Fruit fly (Drosophila melanogaster) whole organism, embryonic: ENCODE results near the gene CG32483.

Source experiments
- CG10321 ChIP-seq: fragments of 200-800 bp; sonication (Bioruptor generic); IDR thresholded peaks from 2 replicates; pipeline ENCODE4 v1.3.6; 2022; ENCODE audit warnings: missing biosample characterization, missing genetic modification characterization
- CG10979 ChIP-seq: fragments of 200-800 bp; sonication (Bioruptor generic); optimal IDR thresholded peaks from 2 replicates; lab custom pipeline; 2018; ENCODE audit warnings: missing biosample characterization, mild to moderate bottlenecking, missing genetic modification characterization, moderate library complexity
- CG11504 ChIP-seq: fragments of 200-800 bp; sonication (Bioruptor generic); optimal IDR thresholded peaks from 3 replicates; lab custom pipeline; 2019; ENCODE audit warnings: missing biosample characterization, mild to moderate bottlenecking, missing genetic modification characterization, moderate library complexity
- CG12219 ChIP-seq: fragments of 200-800 bp; sonication (Bioruptor generic); optimal IDR thresholded peaks from 3 replicates; lab custom pipeline; 2018; ENCODE audit warnings: missing biosample characterization, mild to moderate bottlenecking, missing genetic modification characterization
- CG12236 ChIP-seq: fragments of 200-800 bp; sonication (Bioruptor generic); optimal IDR thresholded peaks from 2 replicates; lab custom pipeline; 2016; ENCODE audit warnings: missing biosample characterization, missing genetic modification characterization
- CG12299 ChIP-seq: fragments of 200-800 bp; sonication (Bioruptor generic); optimal IDR thresholded peaks from 2 replicates; lab custom pipeline; 2018; ENCODE audit warnings: missing biosample characterization, mild to moderate bottlenecking, missing genetic modification characterization
- CG15269 ChIP-seq: fragments of 200-800 bp; sonication (Bioruptor generic); optimal IDR thresholded peaks from 2 replicates; lab custom pipeline; 2018; ENCODE audit warnings: missing biosample characterization, mild to moderate bottlenecking, missing genetic modification characterization, moderate library complexity
- CG17385 ChIP-seq: fragments of 200-800 bp; sonication (Bioruptor generic); optimal IDR thresholded peaks from 3 replicates; lab custom pipeline; 2018; ENCODE audit warnings: missing biosample characterization, mild to moderate bottlenecking, missing genetic modification characterization
- CG17568 ChIP-seq: fragments of 200-800 bp; sonication (Bioruptor generic); optimal IDR thresholded peaks from 2 replicates; lab custom pipeline; 2018; ENCODE audit warnings: missing biosample characterization, mild to moderate bottlenecking, missing genetic modification characterization, moderate library complexity
- CG18764 ChIP-seq: fragments of 200-800 bp; sonication (Bioruptor generic); optimal IDR thresholded peaks from 3 replicates; lab custom pipeline; 2016; ENCODE audit warnings: missing biosample characterization, missing genetic modification characterization
- CG30403 ChIP-seq: fragments of 200-800 bp; sonication (Bioruptor generic); optimal IDR thresholded peaks from 3 replicates; lab custom pipeline; 2016; ENCODE audit warnings: missing biosample characterization, missing genetic modification characterization
- CG30431 ChIP-seq: fragments of 200-800 bp; sonication (Bioruptor generic); optimal IDR thresholded peaks from 2 replicates; lab custom pipeline; 2017; ENCODE audit warnings: missing biosample characterization, missing genetic modification characterization
- CG3163 ChIP-seq: fragments of 200-800 bp; sonication (Bioruptor generic); optimal IDR thresholded peaks from 3 replicates; lab custom pipeline; 2016; ENCODE audit warnings: missing biosample characterization, missing genetic modification characterization
- CG42726 ChIP-seq: fragments of 200-800 bp; sonication (Bioruptor generic); IDR thresholded peaks from 2 replicates; pipeline ENCODE4 v1.3.6; 2022; ENCODE audit warnings: missing biosample characterization, missing genetic modification characterization; ENCODE audit not compliant: partially characterized antibody
- CG43689 ChIP-seq: fragments of 200-800 bp; sonication (Bioruptor generic); IDR thresholded peaks from 2 replicates; pipeline ENCODE4 v1.3.6; 2022; ENCODE audit warnings: missing biosample characterization, missing genetic modification characterization
- CG5953 ChIP-seq: fragments of 200-800 bp; sonication (Bioruptor generic); IDR thresholded peaks from 2 replicates; pipeline ENCODE4 v1.3.6; 2022; ENCODE audit warnings: missing biosample characterization, missing genetic modification characterization
- CG6683 ChIP-seq: fragments of 200-800 bp; sonication (Bioruptor generic); optimal IDR thresholded peaks from 2 replicates; lab custom pipeline; 2017; ENCODE audit warnings: missing biosample characterization, mild to moderate bottlenecking, missing genetic modification characterization, missing genetic modification reagents
- CG7839 ChIP-seq: fragments of 200-800 bp; sonication (Bioruptor generic); optimal IDR thresholded peaks from 3 replicates; lab custom pipeline; 2018; ENCODE audit warnings: missing biosample characterization, mild to moderate bottlenecking, missing genetic modification characterization, moderate library complexity
- CG9215 ChIP-seq: fragments of 200-800 bp; sonication (Bioruptor generic); IDR thresholded peaks from 2 replicates; pipeline ENCODE4 v1.3.6; 2022; ENCODE audit warnings: missing biosample characterization, missing genetic modification characterization
- CG9876 ChIP-seq: fragments of 200-800 bp; sonication (Bioruptor generic); optimal IDR thresholded peaks from 2 replicates; lab custom pipeline; 2016; ENCODE audit warnings: missing biosample characterization, missing genetic modification characterization
- CG9932 ChIP-seq: fragments of 200-800 bp; sonication (Bioruptor generic); IDR thresholded peaks from 2 replicates; pipeline ENCODE4 v1.3.6; 2022; ENCODE audit warnings: missing biosample characterization, missing genetic modification characterization
- Chrac-16 ChIP-seq: fragments of 200-800 bp; sonication (Bioruptor generic); optimal IDR thresholded peaks from 3 replicates; lab custom pipeline; 2016; ENCODE audit warnings: missing biosample characterization, missing genetic modification characterization
- D19B ChIP-seq: fragments of 200-800 bp; sonication (Bioruptor generic); optimal IDR thresholded peaks from 2 replicates; lab custom pipeline; 2017; ENCODE audit warnings: missing biosample characterization, mild to moderate bottlenecking, missing genetic modification characterization
- Hmx ChIP-seq: fragments of 200-800 bp; sonication (Bioruptor generic); optimal IDR thresholded peaks from 2 replicates; lab custom pipeline; 2016; ENCODE audit warnings: missing biosample characterization, missing genetic modification characterization
- NC2β ChIP-seq: fragments of 200-800 bp; sonication (Bioruptor generic); optimal IDR thresholded peaks from 2 replicates; lab custom pipeline; 2016; ENCODE audit warnings: missing biosample characterization, missing genetic modification characterization
- PHDP ChIP-seq: fragments of 200-800 bp; sonication (Bioruptor generic); optimal IDR thresholded peaks from 3 replicates; lab custom pipeline; 2018; ENCODE audit warnings: missing biosample characterization, mild to moderate bottlenecking, missing genetic modification characterization, moderate library complexity
- Sry-δ ChIP-seq: fragments of 200-800 bp; sonication (Bioruptor generic); optimal IDR thresholded peaks from 2 replicates; lab custom pipeline; 2016; ENCODE audit warnings: missing biosample characterization, missing genetic modification characterization
- Xbp1 ChIP-seq: fragments of 200-800 bp; sonication (Bioruptor generic); optimal IDR thresholded peaks from 3 replicates; lab custom pipeline; 2016; ENCODE audit warnings: missing biosample characterization, mild to moderate bottlenecking, missing genetic modification characterization
- YL-1 ChIP-seq: fragments of 200-800 bp; sonication (Bioruptor generic); optimal IDR thresholded peaks from 3 replicates; lab custom pipeline; 2017; ENCODE audit warnings: missing biosample characterization, mild to moderate bottlenecking, missing genetic modification characterization
- ap ChIP-seq: fragments of 200-800 bp; sonication (Bioruptor generic); IDR thresholded peaks from 2 replicates; pipeline ENCODE4 v1.3.6; 2022; ENCODE audit warnings: missing biosample characterization, missing genetic modification characterization
- ato ChIP-seq: fragments of 200-800 bp; sonication (Bioruptor generic); IDR thresholded peaks from 2 replicates; pipeline ENCODE4 v1.3.6; 2022; ENCODE audit warnings: missing biosample characterization, missing genetic modification characterization; ENCODE audit not compliant: partially characterized antibody
- cas ChIP-seq: fragments of 200-800 bp; sonication (Bioruptor generic); IDR thresholded peaks from 2 replicates; pipeline ENCODE4 v1.3.6; 2022; ENCODE audit warnings: missing biosample characterization, missing genetic modification characterization
- chm ChIP-seq: fragments of 200-800 bp; sonication (Bioruptor generic); IDR thresholded peaks from 2 replicates; pipeline ENCODE4 v1.3.6; 2022; ENCODE audit warnings: missing biosample characterization, missing genetic modification characterization
- ci ChIP-seq: fragments of 200-800 bp; sonication (Bioruptor generic); IDR thresholded peaks from 3 replicates; pipeline ENCODE4 v1.3.6; 2022; ENCODE audit warnings: missing biosample characterization, missing genetic modification characterization
- emc ChIP-seq: fragments of 200-800 bp; sonication (Bioruptor generic); optimal IDR thresholded peaks from 2 replicates; lab custom pipeline; 2016; ENCODE audit warnings: missing biosample characterization, missing genetic modification characterization
- hb ChIP-seq: fragments of 200-800 bp; sonication (Bioruptor generic); IDR thresholded peaks from 3 replicates; pipeline ENCODE4 v1.3.6; 2022; ENCODE audit warnings: missing biosample characterization, missing genetic modification characterization; ENCODE audit not compliant: partially characterized antibody
- klu ChIP-seq: fragments of 200-800 bp; sonication (Bioruptor generic); IDR thresholded peaks from 2 replicates; pipeline ENCODE4 v1.3.6; 2022; ENCODE audit warnings: missing biosample characterization, missing genetic modification characterization
- lab ChIP-seq: fragments of 200-800 bp; sonication (Bioruptor generic); optimal IDR thresholded peaks from 3 replicates; lab custom pipeline; 2017; ENCODE audit warnings: missing biosample characterization, missing genetic modification characterization, mild to moderate bottlenecking, moderate library complexity, missing genetic modification reagents
- mld ChIP-seq: fragments of 200-800 bp; sonication (Bioruptor generic); IDR thresholded peaks from 3 replicates; pipeline ENCODE4 v1.3.6; 2022; ENCODE audit warnings: missing biosample characterization, missing genetic modification characterization; ENCODE audit not compliant: partially characterized antibody
- p53 ChIP-seq: fragments of 200-800 bp; sonication (Bioruptor generic); optimal IDR thresholded peaks from 2 replicates; lab custom pipeline; 2016; ENCODE audit warnings: missing biosample characterization, missing genetic modification characterization
- pho ChIP-seq: fragments of 200-800 bp; sonication (Bioruptor generic); optimal IDR thresholded peaks from 2 replicates; lab custom pipeline; 2016; ENCODE audit warnings: missing biosample characterization, missing genetic modification characterization
- phol ChIP-seq: fragments of 200-800 bp; sonication (Bioruptor generic); optimal IDR thresholded peaks from 3 replicates; lab custom pipeline; 2018; ENCODE audit warnings: missing biosample characterization, mild to moderate bottlenecking, missing genetic modification characterization, moderate library complexity
- pnt ChIP-seq: fragments of 200-800 bp; sonication (Bioruptor generic); optimal IDR thresholded peaks from 3 replicates; lab custom pipeline; 2016; ENCODE audit warnings: missing biosample characterization, missing genetic modification characterization
- rib ChIP-seq: fragments of 200-800 bp; sonication (Bioruptor generic); IDR thresholded peaks from 2 replicates; pipeline ENCODE4 v1.3.6; 2022; ENCODE audit warnings: missing biosample characterization, missing genetic modification characterization
- sima ChIP-seq: fragments of 200-800 bp; sonication (Bioruptor generic); optimal IDR thresholded peaks from 2 replicates; lab custom pipeline; 2016; ENCODE audit warnings: missing biosample characterization, missing genetic modification characterization
- ssp ChIP-seq: fragments of 200-800 bp; sonication (Bioruptor generic); IDR thresholded peaks from 2 replicates; pipeline ENCODE4 v1.3.6; 2022; ENCODE audit warnings: missing biosample characterization, missing genetic modification characterization
- ttk ChIP-seq: fragments of 200-800 bp; sonication (Bioruptor generic); IDR thresholded peaks from 2 replicates; pipeline ENCODE4 v2.1.2; 2022; ENCODE audit warnings: missing biosample characterization, missing genetic modification characterization
- unc-4 ChIP-seq: fragments of 200-800 bp; sonication (Bioruptor generic); IDR thresholded peaks from 2 replicates; pipeline ENCODE4 v1.3.6; 2022; ENCODE audit warnings: missing biosample characterization, missing genetic modification characterization; ENCODE audit not compliant: partially characterized antibody
- zen ChIP-seq: fragments of 200-800 bp; sonication (Bioruptor generic); optimal IDR thresholded peaks from 3 replicates; lab custom pipeline; 2018; ENCODE audit warnings: missing biosample characterization, mild to moderate bottlenecking, missing genetic modification characterization, moderate library complexity

The CG32483 gene

DNA sequence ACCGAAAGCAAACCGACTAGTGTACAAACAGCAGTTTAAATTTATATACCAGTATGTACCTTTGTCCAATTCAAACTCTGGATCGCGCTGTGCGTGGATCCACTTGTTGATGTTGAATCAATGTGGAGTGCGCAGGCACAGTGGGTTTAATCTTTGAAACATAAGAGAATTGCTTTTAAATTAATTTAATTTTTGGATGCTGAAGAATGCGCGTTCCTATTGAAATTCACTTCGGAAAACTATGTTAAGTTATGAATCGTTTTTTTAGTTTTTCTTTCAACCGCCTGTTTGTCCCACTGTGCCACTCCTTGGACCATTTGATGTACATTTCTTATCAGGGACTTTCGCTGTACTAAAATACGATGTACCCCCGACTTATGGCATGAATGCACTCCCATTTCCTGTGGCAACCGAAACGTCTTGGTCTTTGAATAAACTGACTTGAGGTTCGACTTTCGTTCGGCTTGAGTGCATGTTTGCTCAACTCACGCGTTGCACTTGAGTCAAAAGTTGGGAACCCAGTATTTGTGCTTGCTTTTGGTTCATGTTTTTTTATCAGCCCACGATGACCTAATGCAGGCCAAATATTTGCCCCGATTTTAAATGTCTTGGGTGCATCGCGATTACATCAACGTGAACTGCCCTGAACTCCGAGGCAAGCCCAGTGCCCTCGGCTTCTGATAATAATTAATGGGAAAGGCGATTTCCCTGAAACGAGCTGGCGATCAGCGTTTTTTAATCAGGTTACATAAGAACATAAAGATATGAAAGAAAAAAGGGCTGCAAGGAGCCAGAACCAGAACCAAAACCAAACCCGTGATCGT, 34.8 kb upstream of the CG32483 start (continued):
- peak; percentile 73 for TF ChIP-seq sima (GFP tag; lab: Kevin White, UChicago)
- TF ChIP-seq ato = no peak
- TF ChIP-seq CG7839 (tag; lab: Kevin White, UChicago) = peak; percentile 92
- TF ChIP-seq CG30403 (GFP tag; lab: Kevin White, UChicago) = peak; percentile 94
- peak; percentile 39; the same call in 1 of the 2 replicates for TF ChIP-seq CG9932 (GFP tag; lab: Robert Waterston, UW)
- TF ChIP-seq unc-4 (GFP tag; lab: Robert Waterston, UW) = no peak
- TF ChIP-seq ttk (GFP tag; lab: Robert Waterston, UW) = peak; percentile 89
- TF ChIP-seq Xbp1 (GFP tag; lab: Kevin White, UChicago) = peak; percentile 89
- peak; percentile 74 for TF ChIP-seq CG3163 (GFP tag; lab: Kevin White, UChicago)
- TF ChIP-seq hb (GFP tag; lab: Robert Waterston, UW) = no peak
- peak; percentile 54 for TF ChIP-seq Sry-δ (GFP tag; lab: Kevin White, UChicago)
- peak; percentile 82 for TF ChIP-seq CG5953 (GFP tag; lab: Robert Waterston, UW)
- peak; percentile 51 for TF ChIP-seq pho
- peak; percentile 49; the same call in 1 of the 2 replicates for TF ChIP-seq klu (GFP tag; lab: Robert Waterston, UW)
- peak; percentile 69 for TF ChIP-seq CG9215
- TF ChIP-seq zen = peak; percentile 94
- peak; percentile 89 for TF ChIP-seq CG11504 (tag; lab: Kevin White, UChicago)
- TF ChIP-seq ssp = peak; percentile 85
- TF ChIP-seq lab (GFP tag; lab: Kevin White, UChicago) = peak; percentile 80
- peak; percentile 62 for TF ChIP-seq CG6683
- peak; percentile 38; the same call in 1 of the 2 replicates for TF ChIP-seq cas (GFP tag; lab: Robert Waterston, UW)
- TF ChIP-seq emc (GFP tag; lab: Kevin White, UChicago) = peak; percentile 22
- TF ChIP-seq chm = peak; percentile 95
- TF ChIP-seq CG12219 (GFP tag; lab: Kevin White, UChicago) = peak; percentile 88
- peak; percentile 8 for TF ChIP-seq Hmx (GFP tag; lab: Kevin White, UChicago)
- peak; percentile 95 for TF ChIP-seq CG12236 (GFP tag; lab: Kevin White, UChicago)
- peak; percentile 76 for TF ChIP-seq CG9876
- TF ChIP-seq D19B (GFP tag; lab: Kevin White, UChicago) = peak; percentile 36
- peak; percentile 85 for TF ChIP-seq YL-1 (GFP tag; lab: Kevin White, UChicago)
- TF ChIP-seq CG43689 (GFP tag; lab: Robert Waterston, UW) = peak; percentile 73
- peak; percentile 90 for TF ChIP-seq PHDP (tag; lab: Kevin White, UChicago)
- TF ChIP-seq mld (GFP tag; lab: Robert Waterston, UW) = no peak
- peak; percentile 90 for TF ChIP-seq ap
- peak; percentile 88 for TF ChIP-seq CG17568 (GFP tag; lab: Kevin White, UChicago)
- peak; percentile 88 for TF ChIP-seq p53
- TF ChIP-seq pnt (GFP tag; lab: Kevin White, UChicago) = peak; percentile 95
- peak; percentile 83 for TF ChIP-seq CG12299 (tag; lab: Kevin White, UChicago)
- peak; percentile 91 for TF ChIP-seq CG30431 (GFP tag; lab: Kevin White, UChicago)
- no peak for TF ChIP-seq rib (GFP tag; lab: Robert Waterston, UW)
- peak; percentile 66; the same call in 1 of the 2 replicates for TF ChIP-seq CG10321 (GFP tag; lab: Robert Waterston, UW)
- peak; percentile 71 for TF ChIP-seq CG15269
- peak; percentile 98 for TF ChIP-seq ci (GFP tag; lab: Robert Waterston, UW)
- TF ChIP-seq Chrac-16 (GFP tag; lab: Kevin White, UChicago) = peak; percentile 93
- TF ChIP-seq NC2β (GFP tag; lab: Kevin White, UChicago) = peak; percentile 97
- peak; percentile 77 for TF ChIP-seq CG17385
- peak; percentile 85 for TF ChIP-seq CG18764 (GFP tag; lab: Kevin White, UChicago)
- no peak for TF ChIP-seq CG42726 (GFP tag; lab: Robert Waterston, UW)
- TF ChIP-seq phol (tag; lab: Kevin White, UChicago) = peak; percentile 94
- TF ChIP-seq CG10979 = peak; percentile 97
